Worm (Caenorhabditis elegans): ENCODE measurements around the gene T12G3.6.

DNA sequence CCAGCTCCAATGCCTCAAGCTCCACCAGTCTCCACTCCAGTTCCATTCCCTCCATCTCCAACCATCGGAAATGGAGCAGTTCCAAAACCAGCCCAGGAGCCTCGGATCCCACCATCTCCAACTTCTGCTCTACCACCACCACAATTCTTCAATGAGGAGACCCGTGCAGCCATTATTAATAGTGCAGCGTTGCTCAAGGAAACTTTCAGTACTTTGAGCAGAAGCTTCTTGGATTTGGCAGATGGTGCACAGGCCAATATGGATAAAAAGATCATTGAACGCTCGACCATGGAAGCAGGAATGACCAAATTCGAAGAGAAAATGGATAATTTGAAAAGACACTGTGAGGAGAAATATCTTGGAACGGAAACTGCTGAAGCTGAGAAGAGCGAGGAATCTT, 4.4 kb upstream of the T12G3.6 start:
- no peak for TF ChIP-seq him-1 (tag; optimal IDR thresholded peaks at IDR 0.05)
- no peak for TF ChIP-seq dao-5 (tag; optimal IDR thresholded peaks at IDR 0.05)
